Fruit fly (Drosophila melanogaster): ENCODE measurements around the gene strat.

Gene strat

dm6 chr2L:8325150-8325549 is 5.0 kb downstream of the strat start, which contains the start of gene CG7781 (continued):
- no peak for TF ChIP-seq CG9609 (GFP tag; optimal IDR thresholded peaks at IDR 0.05)
- 0 out of 2 replicates have a peak, but pooled peaks have one; percentile 5 for TF ChIP-seq ranshi (GFP tag; IDR thresholded peaks at IDR 0.05)
- no peak; the same call in 1 of the 2 replicates for TF ChIP-seq Bgb (GFP tag; IDR thresholded peaks at IDR 0.05; ENCODE audit: partially characterized antibody)
- TF ChIP-seq Dll (GFP tag; IDR thresholded peaks at IDR 0.05; ENCODE audit: partially characterized antibody) = no peak
- no peak for TF ChIP-seq otp (GFP tag; IDR thresholded peaks at IDR 0.05)
- TF ChIP-seq HHEX (GFP tag; optimal IDR thresholded peaks at IDR 0.05) = no peak
- TF ChIP-seq Nf-YA (GFP tag; IDR thresholded peaks at IDR 0.05) = no peak
- TF ChIP-seq CG17912 (GFP tag; optimal IDR thresholded peaks at IDR 0.05) = no peak
- TF ChIP-seq CG8765 (GFP tag; IDR thresholded peaks at IDR 0.05) = no peak
- no peak for TF ChIP-seq D19A (tag; optimal IDR thresholded peaks at IDR 0.05)
- TF ChIP-seq CG3407 (GFP tag; optimal IDR thresholded peaks at IDR 0.05) = no peak
- TF ChIP-seq CG4404 (GFP tag; IDR thresholded peaks at IDR 0.05) = no peak
- no peak for TF ChIP-seq wor (GFP tag; IDR thresholded peaks at IDR 0.05)
- TF ChIP-seq CG1792 (GFP tag; optimal IDR thresholded peaks at IDR 0.05) = no peak
- no peak for TF ChIP-seq sisA (GFP tag; IDR thresholded peaks at IDR 0.05)
- TF ChIP-seq HmgZ (tag; optimal IDR thresholded peaks at IDR 0.05) = no peak
- peak in 1 of 2 experiments; percentile 9 for TF ChIP-seq Trl (optimal IDR thresholded peaks at IDR 0.05)
- no peak for TF ChIP-seq Trl (GFP tag; optimal IDR thresholded peaks at IDR 0.05)
- no peak for TF ChIP-seq pros (GFP tag; optimal IDR thresholded peaks at IDR 0.05)
- TF ChIP-seq CG11723 (GFP tag; optimal IDR thresholded peaks at IDR 0.05) = no peak
- TF ChIP-seq CG1529 (GFP tag; optimal IDR thresholded peaks at IDR 0.05) = no peak
- TF ChIP-seq Vsx1 (GFP tag; optimal IDR thresholded peaks at IDR 0.05) = no peak
- no peak for TF ChIP-seq CG12769 (tag; optimal IDR thresholded peaks at IDR 0.05)
- 0 out of 2 replicates have a peak, but pooled peaks have one; percentile 19 for TF ChIP-seq Rfx (GFP tag; IDR thresholded peaks at IDR 0.05)
- no peak for TF ChIP-seq jumu (GFP tag; optimal IDR thresholded peaks at IDR 0.05)
- no peak for TF ChIP-seq ro (GFP tag; IDR thresholded peaks at IDR 0.05)
- no peak for TF ChIP-seq Usf (GFP tag; optimal IDR thresholded peaks at IDR 0.05)
- no peak for TF ChIP-seq yki (optimal IDR thresholded peaks at IDR 0.05)
- TF ChIP-seq Ravus (GFP tag; IDR thresholded peaks at IDR 0.05) = no peak
- no peak for TF ChIP-seq luna (GFP tag; optimal IDR thresholded peaks at IDR 0.05)
- TF ChIP-seq pfk (GFP tag; optimal IDR thresholded peaks at IDR 0.05) = no peak
- no peak for TF ChIP-seq CG10147 (GFP tag; optimal IDR thresholded peaks at IDR 0.05)
- no peak for TF ChIP-seq crp (GFP tag; optimal IDR thresholded peaks at IDR 0.05)
- TF ChIP-seq sc (optimal IDR thresholded peaks at IDR 0.05) = no peak
- TF ChIP-seq sc (GFP tag; optimal IDR thresholded peaks at IDR 0.05) = no peak
- TF ChIP-seq Sry-β (GFP tag; optimal IDR thresholded peaks at IDR 0.05) = no peak
- TF ChIP-seq CG10267 (tag; optimal IDR thresholded peaks at IDR 0.05) = no peak
- no peak for TF ChIP-seq CG11695 (GFP tag; IDR thresholded peaks at IDR 0.05)
- TF ChIP-seq Max (GFP tag; optimal IDR thresholded peaks at IDR 0.05) = no peak
- TF ChIP-seq ase (GFP tag; IDR thresholded peaks at IDR 0.05) = no peak
- no peak for TF ChIP-seq Lpt (GFP tag; optimal IDR thresholded peaks at IDR 0.05)
- TF ChIP-seq CG14441 (GFP tag; IDR thresholded peaks at IDR 0.05) = 0 out of 2 replicates have a peak, but pooled peaks have one; percentile 29
- 0 out of 2 replicates have a peak, but pooled peaks have one; percentile 11 for TF ChIP-seq CG32767 (GFP tag; IDR thresholded peaks at IDR 0.05)
- TF ChIP-seq Neu2 (GFP tag; optimal IDR thresholded peaks at IDR 0.05; ENCODE audit: borderline replicate concordance) = no peak
- TF ChIP-seq CG7271 (tag; optimal IDR thresholded peaks at IDR 0.05) = no peak
- no peak for TF ChIP-seq sug (tag; optimal IDR thresholded peaks at IDR 0.05)
- TF ChIP-seq E2f1 (GFP tag; IDR thresholded peaks at IDR 0.05) = 0 out of 2 replicates have a peak, but pooled peaks have one; percentile 19
- TF ChIP-seq CG11456 (GFP tag; IDR thresholded peaks at IDR 0.05) = no peak
- TF ChIP-seq ewg (GFP tag; optimal IDR thresholded peaks at IDR 0.05) = peak; percentile 5
- TF ChIP-seq dan (GFP tag; IDR thresholded peaks at IDR 0.05) = no peak
- no peak for TF ChIP-seq onecut (GFP tag; IDR thresholded peaks at IDR 0.05)
- peak; percentile 70 for TF ChIP-seq Med (GFP tag)
- TF ChIP-seq Hand (GFP tag; optimal IDR thresholded peaks at IDR 0.05) = no peak

Data from whole organism, embryonic.